Worm (Caenorhabditis elegans): ENCODE measurements around the gene F53F4.1.

F53F4.1 gene

ce11 chrV:13565197-13565596, 19.4 kb upstream of the F53F4.1 start:
- TF ChIP-seq F16B12.6 (tag; optimal IDR thresholded peaks at IDR 0.05) (peak; percentile 44), fos-1 (tag; optimal IDR thresholded peaks at IDR 0.05) (peak; percentile 88), unc-86 (tag; optimal IDR thresholded peaks at IDR 0.05) (peak; percentile 62), unc-130 (tag; optimal IDR thresholded peaks at IDR 0.05) (peak; percentile 90), pqm-1 (tag; optimal IDR thresholded peaks at IDR 0.05) (no peak), rnt-1 (tag; optimal IDR thresholded peaks at IDR 0.05) (peak; percentile 90), C04F5.9 (tag; optimal IDR thresholded peaks at IDR 0.05) (peak; percentile 66), fkh-4 (tag; optimal IDR thresholded peaks at IDR 0.05; ENCODE audit: borderline replicate concordance) (no peak), unc-62 (GFP tag; optimal IDR thresholded peaks at IDR 0.05) (no peak), nhr-12 (tag; optimal IDR thresholded peaks at IDR 0.05) (no peak), ceh-88 (GFP tag; IDR thresholded peaks at IDR 0.05) (0 out of 2 replicates have a peak, but pooled peaks have one; percentile 33), C34B4.2 (tag; optimal IDR thresholded peaks at IDR 0.05) (no peak), fkh-8 (tag; optimal IDR thresholded peaks at IDR 0.05) (peak; percentile 77), swsn-7 (tag; optimal IDR thresholded peaks at IDR 0.05) (peak; percentile 90), nhr-237 (tag; optimal IDR thresholded peaks at IDR 0.05) (peak; percentile 43), elt-2 (tag; optimal IDR thresholded peaks at IDR 0.05) (peak; percentile 92), grh-1 (GFP tag; IDR thresholded peaks at IDR 0.05) (peak; percentile 84), lin-13 (GFP tag; optimal IDR thresholded peaks at IDR 0.05) (peak; percentile 81), isw-1 (GFP tag; IDR thresholded peaks at IDR 0.05) (peak; percentile 66), efl-3 (GFP tag; optimal IDR thresholded peaks at IDR 0.05) (no peak), unc-98 (GFP tag; IDR thresholded peaks at IDR 0.05) (peak; percentile 37; the same call in 1 of the 2 replicates), blmp-1 (tag; optimal IDR thresholded peaks at IDR 0.05) (peak; percentile 90), efl-1 (optimal IDR thresholded peaks at IDR 0.05) (peak; percentile 86 to 89), efl-1 (GFP tag; optimal IDR thresholded peaks at IDR 0.05 in 1 of 2) (peak; percentile 81 to 98), sptf-1 (tag; optimal IDR thresholded peaks at IDR 0.05) (no peak), ceh-82 (tag; optimal IDR thresholded peaks at IDR 0.05) (peak; percentile 41 to 80 (median 69)), fkh-10 (GFP tag; optimal IDR thresholded peaks at IDR 0.05) (peak; percentile 24), alr-1 (tag; optimal IDR thresholded peaks at IDR 0.05; ENCODE audit: borderline replicate concordance) (no peak), lir-3 (tag; optimal IDR thresholded peaks at IDR 0.05; ENCODE audit: poor library complexity) (peak; percentile 79), nhr-76 (tag; optimal IDR thresholded peaks at IDR 0.05) (no peak), egl-27 (tag; optimal IDR thresholded peaks at IDR 0.05) (no peak), ztf-4 (tag; optimal IDR thresholded peaks at IDR 0.05) (peak; percentile 71), ces-1 (GFP tag; optimal IDR thresholded peaks at IDR 0.05) (no peak), mdl-1 (tag; optimal IDR thresholded peaks at IDR 0.05) (peak in 1 of 2 experiments; percentile 89), aha-1 (tag; optimal IDR thresholded peaks at IDR 0.05) (peak; percentile 36), nhr-90 (tag; optimal IDR thresholded peaks at IDR 0.05; ENCODE audit: poor library complexity) (peak; percentile 92), egl-13 (tag; optimal IDR thresholded peaks at IDR 0.05) (peak; percentile 69), ceh-63 (GFP tag; optimal IDR thresholded peaks at IDR 0.05) (no peak), mep-1 (tag; optimal IDR thresholded peaks at IDR 0.05) (peak; percentile 93), snpc-4 (tag; optimal IDR thresholded peaks at IDR 0.05) (peak; percentile 79), lin-35 (GFP tag; optimal IDR thresholded peaks at IDR 0.05) (peak; percentile 85 to 91), lin-14 (GFP tag; optimal IDR thresholded peaks at IDR 0.05) (peak; percentile 98), sox-4 (tag; optimal IDR thresholded peaks at IDR 0.05) (peak; percentile 50), lin-39 (tag; optimal IDR thresholded peaks at IDR 0.05) (peak; percentile 7), ets-5 (GFP tag; IDR thresholded peaks at IDR 0.05) (no peak), nhr-77 (tag; optimal IDR thresholded peaks at IDR 0.05) (peak; percentile 85), nhr-84 (tag; optimal IDR thresholded peaks at IDR 0.05) (no peak), hlh-4 (tag; optimal IDR thresholded peaks at IDR 0.05) (no peak), zip-4 (GFP tag; optimal IDR thresholded peaks at IDR 0.05) (peak; percentile 56), nhr-85 (tag) (peak; percentile 96), nhr-28 (tag; optimal IDR thresholded peaks at IDR 0.05) (no peak), ztf-11 (tag; optimal IDR thresholded peaks at IDR 0.05) (peak in 1 of 2 experiments; percentile 2), ama-1 (optimal IDR thresholded peaks at IDR 0.05) (peak; percentile 69), C16A3.4 (tag; optimal IDR thresholded peaks at IDR 0.05) (peak; percentile 95)

Measured in whole organism, L1 larva.